Worm (Caenorhabditis elegans) whole organism, dauer: ENCODE results near the gene F31B9.3.

ENCODE experiments used
- unc-62 ChIP-seq: sonication (generic microtip); optimal IDR thresholded peaks from 2 replicates; lab custom pipeline; 2017; ENCODE audit warnings: missing biosample characterization, missing genetic modification reagents, missing genetic modification characterization

Gene F31B9.3

DNA sequence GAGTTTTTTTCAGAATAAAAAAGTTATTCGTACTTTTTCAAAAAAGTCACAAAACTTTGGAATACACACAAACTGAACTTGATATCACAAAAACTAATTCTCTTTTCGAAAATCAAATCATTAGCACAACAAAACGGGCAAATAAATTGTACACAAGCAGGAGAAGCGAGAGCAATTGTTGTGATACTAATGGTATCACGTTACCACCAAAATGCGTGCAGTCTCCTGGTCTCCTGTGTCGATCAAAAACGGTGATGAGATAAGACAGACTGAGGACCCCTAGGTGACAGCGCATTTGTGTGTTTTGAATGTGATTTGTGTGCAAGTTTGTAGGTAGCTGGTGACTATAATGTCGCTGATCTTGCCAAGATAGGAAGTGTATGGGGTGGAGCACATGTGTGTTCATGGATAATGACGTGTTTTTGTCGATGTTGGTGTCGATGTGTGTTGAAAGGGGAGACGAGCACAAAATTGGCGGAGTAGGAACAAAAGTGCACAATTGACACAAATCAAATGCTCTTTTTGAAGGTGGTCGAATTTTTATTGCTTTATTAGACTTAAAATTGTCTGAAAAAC is 16.3 kb downstream of the F31B9.3 start:
- no peak for TF ChIP-seq unc-62

DNA sequence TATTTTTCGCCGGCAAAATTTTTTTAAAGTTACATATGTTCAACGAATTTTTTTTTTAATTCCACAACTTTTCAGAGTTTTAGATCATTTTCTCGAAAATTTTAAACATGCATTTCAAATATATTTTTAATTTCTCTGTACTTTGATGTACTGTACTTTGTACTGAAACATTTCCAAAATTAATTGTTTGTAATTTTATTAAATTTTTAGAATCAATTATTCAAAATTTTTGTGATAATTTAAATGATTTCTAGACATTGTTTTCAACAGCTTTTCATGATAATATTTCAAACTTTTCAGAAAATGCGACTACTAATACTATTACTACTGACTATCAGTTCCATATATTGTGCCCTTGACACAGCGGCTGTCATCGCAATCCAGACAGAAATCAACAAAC is 20.2 kb downstream of the F31B9.3 start, which contains the start of gene mec-5:
Gene mec-5 (plus strand): TSS at position 301 of the 400 bp plus-strand sequence.
- no peak for TF ChIP-seq unc-62

DNA sequence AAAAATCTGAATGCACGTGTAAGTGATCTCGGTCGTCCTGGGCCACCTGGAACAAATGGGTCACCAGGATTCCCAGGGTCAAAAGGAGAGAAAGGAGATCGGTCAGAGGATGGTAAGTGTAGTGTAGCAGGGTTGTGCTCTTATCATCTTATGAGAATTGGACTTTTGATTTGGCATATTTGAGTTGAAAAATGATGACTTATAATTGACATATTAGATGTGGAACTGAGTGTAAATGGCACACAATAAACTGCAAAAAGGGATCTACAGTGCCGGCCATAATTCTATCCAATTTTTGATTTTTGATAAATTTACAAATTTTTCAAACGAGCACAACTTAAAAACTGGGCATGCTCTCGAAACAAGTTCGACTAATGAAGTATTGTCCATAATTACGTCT is 20.7 kb downstream of the F31B9.3 start:
- no peak for TF ChIP-seq unc-62

DNA sequence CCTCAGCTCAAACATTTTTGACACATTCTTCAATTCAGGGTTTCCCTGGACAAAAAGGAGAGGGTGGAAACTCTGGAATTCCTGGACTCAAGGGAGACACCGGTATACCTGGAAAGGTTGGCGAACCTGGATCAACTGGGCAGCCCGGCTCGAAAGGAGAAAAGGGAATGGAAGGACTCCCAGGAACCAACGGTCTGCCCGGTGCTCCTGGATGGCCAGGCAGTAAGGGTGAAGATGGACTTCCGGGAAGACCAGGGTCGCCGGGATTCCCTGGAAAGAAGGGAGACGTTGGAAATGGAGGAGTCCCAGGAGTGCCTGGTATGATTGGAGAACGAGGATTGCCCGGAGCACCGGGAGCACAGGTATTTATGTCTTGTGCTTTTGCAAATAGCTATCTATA is 22.3 kb downstream of the F31B9.3 start:
- TF ChIP-seq unc-62: no peak

DNA sequence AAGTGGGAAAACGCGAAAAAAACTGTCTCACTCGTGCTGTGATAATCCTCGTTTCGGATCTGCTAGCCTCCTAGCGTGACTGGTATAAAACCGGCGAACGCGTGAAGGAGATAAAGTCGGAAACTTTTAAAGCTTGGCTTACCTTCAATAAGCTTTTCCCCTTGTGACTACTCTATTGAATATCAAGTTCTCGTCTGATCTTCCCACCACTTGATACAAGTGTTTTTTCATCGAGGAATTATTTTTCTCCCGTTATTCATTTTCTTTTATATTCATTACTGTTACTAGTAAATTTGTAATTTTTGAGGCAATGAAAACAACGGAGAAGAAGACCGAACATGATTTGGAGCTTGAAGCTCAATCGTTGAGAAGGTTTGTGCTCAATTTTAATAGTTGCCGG is 27.7 kb downstream of the F31B9.3 start, which contains the start of gene col-186:
Gene col-186 (plus strand): TSS at position 301 of the 400 bp plus-strand sequence.
- no peak for TF ChIP-seq unc-62

DNA sequence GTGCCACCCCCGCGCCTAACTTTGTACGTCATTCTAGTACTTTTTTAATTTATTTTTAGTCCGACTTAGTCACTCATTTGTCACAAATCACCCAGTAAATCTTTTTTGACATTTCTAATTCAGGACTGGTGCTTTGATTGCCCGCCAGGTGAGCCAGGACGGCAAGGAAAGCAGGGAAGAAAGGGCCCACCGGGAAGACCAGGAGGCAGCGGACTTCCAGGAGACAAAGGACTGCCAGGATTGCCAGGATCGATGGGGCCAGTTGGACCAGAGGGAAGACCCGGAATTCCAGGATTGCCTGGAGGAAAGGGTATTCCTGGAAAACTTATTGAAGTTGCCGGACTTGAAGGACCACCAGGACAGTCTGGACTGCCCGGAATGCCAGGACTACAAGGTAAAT is 29.5 kb downstream of the F31B9.3 start:
- TF ChIP-seq unc-62: no peak

DNA sequence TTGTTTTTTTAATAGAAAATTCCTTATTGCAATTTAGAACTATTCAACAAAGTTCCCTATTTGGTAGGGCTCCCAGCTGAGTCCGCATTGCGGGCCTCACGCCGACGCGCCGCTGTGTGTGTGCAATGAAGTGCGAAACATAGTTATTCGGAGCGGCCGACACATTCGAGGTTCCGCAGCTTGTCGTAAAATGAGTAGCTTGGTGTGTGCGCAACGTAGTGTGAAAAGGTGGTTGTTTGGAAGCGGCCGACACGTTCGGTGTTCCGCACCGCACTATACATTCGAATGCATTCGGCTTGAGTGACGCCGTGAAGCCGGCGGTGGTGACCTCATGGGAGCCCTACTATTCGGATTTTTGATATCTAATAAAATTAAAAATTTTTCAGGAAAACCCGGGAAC is 30.1 kb downstream of the F31B9.3 start:
- no peak for TF ChIP-seq unc-62

DNA sequence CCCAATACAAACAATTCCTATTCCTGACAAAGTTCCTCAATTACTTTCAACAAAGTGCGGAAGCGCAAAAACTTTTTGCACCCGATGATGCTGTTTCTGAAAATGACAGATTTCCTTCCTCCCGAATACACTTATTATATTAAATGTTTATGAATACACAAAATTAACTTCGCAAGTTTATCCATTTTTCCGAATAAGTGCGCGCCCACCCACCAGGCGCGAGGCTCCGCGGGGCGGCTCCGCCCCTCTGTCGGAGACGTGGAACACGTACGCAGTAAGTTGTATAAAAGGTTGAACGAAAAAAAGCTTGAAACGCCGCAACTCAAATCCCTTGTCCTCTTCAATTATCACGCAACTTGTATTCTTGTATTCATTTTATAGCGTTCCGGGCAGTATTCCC is 35.2 kb downstream of the F31B9.3 start, which contains the start of gene C09G1.5:
Gene C09G1.5 (plus strand): TSS at position 301 of the 400 bp plus-strand sequence.
- TF ChIP-seq unc-62: no peak
